Fruit fly (Drosophila melanogaster): Measurements from ENCODE around the gene BigH1.

The BigH1 gene

DNA sequence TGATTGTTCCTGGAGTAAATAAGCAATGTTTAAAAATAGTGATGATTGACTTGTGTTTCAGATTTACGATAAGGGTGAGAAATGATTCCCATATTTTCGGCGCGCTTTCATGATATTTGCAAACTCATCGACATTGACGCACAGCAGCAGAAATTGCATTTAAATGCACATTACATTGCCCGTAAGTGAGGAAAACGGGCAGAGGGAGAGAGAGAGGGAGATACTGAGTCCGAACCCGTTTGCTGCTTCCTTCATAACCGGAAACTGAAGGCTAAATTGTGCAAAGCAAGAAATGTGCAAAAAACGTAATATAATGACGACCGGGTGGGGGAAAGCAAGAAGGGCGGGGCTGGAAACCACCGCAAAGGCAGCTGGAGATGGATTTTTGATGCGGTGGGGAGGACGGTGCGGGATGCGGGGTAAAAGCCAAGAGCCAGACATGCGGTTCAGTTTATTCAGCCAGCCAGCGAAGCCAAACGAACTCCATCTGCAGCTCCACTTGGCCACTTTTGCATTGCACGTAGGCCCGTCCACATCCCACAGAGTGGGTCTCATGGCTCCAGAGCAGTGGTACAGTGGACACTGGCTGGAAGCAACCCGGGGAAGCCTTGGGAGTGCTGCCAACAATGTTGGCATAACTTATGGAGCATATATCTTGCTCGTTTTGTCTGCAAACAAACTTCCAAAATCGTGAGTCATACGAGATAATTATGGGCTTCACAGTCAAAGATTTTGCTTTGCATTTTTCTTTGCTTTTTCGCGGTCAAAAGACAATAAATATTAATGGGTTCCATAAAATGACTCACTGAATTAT lies 10.0 kb upstream of the BigH1 start (continued):
- TF ChIP-seq CG8319 (GFP tag; optimal IDR thresholded peaks at IDR 0.05) (no peak), eg (GFP tag; IDR thresholded peaks at IDR 0.05) (peak; percentile 60; the same call in 2 of the 3 replicates), Ets21C (GFP tag; optimal IDR thresholded peaks at IDR 0.05) (no peak), Sox102F (GFP tag; optimal IDR thresholded peaks at IDR 0.05) (no peak), vri (GFP tag; optimal IDR thresholded peaks at IDR 0.05) (peak; percentile 45), CG10669 (GFP tag; optimal IDR thresholded peaks at IDR 0.05) (peak; percentile 28), CG11762 (GFP tag; optimal IDR thresholded peaks at IDR 0.05; ENCODE audit: insufficient read depth) (no peak), achi (GFP tag; optimal IDR thresholded peaks at IDR 0.05) (no peak), spab (GFP tag; optimal IDR thresholded peaks at IDR 0.05) (peak; percentile 22), CG8119 (GFP tag; IDR thresholded peaks at IDR 0.05) (peak; percentile 35; the same call in 1 of the 3 replicates), dsx (GFP tag; optimal IDR thresholded peaks at IDR 0.05; ENCODE audit: poor library complexity, severe bottlenecking) (peak; percentile 60), CG15336 (GFP tag; IDR thresholded peaks at IDR 0.05) (0 out of 2 replicates have a peak, but pooled peaks have one; percentile 31), CG3919 (GFP tag; optimal IDR thresholded peaks at IDR 0.05) (peak; percentile 48), CG6276 (GFP tag; optimal IDR thresholded peaks at IDR 0.05) (peak; percentile 19), CG1621 (tag; optimal IDR thresholded peaks at IDR 0.05) (peak; percentile 39), Met (GFP tag; optimal IDR thresholded peaks at IDR 0.05) (no peak)

DNA sequence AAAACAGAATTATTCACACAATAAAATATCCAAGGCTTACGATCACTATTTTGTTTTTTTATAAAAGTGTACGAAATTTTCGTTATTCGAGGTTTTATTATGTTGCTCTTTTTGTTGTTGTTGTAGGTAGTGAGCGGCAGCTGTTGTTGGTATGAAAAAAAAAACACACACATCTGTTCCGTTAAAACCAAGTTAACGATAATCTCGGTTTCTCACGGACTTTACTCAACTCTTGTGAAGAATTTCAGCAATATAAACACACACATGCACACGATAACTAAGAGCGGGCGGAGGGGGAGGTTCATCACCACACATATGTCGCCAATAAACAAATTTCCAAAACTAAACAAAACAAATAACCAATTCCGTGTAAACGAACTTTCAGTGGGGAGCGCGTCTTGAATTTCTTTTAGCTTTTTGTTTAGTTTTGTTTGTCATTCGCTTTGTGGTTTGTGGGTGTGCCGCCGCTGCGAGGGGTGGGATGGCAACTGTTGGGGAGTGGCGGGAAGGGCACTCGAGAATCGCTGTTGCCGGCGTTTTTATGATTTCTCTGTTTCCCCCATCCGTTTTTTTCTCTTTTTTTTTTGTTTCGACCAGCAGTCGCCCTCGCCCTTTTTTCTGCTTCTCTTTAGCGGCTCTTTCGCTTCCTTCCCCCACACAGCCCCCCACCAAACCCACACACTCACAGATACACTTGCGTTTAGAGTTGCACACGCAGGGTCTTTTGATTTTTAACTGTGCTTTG lies 8.8 kb upstream of the BigH1 start:
- no peak for TF ChIP-seq CG34406 (GFP tag; optimal IDR thresholded peaks at IDR 0.05)
- peak; percentile 81 for TF ChIP-seq fkh (GFP tag; optimal IDR thresholded peaks at IDR 0.05)
- TF ChIP-seq CG6792 (GFP tag; optimal IDR thresholded peaks at IDR 0.05), result no peak
- TF ChIP-seq eg (GFP tag; IDR thresholded peaks at IDR 0.05), result 0 out of 3 replicates have a peak, but pooled peaks have one; percentile 16
- peak; percentile 13 for TF ChIP-seq CG6808 (GFP tag; optimal IDR thresholded peaks at IDR 0.05)
- TF ChIP-seq ss (GFP tag; optimal IDR thresholded peaks at IDR 0.05), result peak in 1 of 2 experiments; percentile 27
- TF ChIP-seq CG6163 (GFP tag; IDR thresholded peaks at IDR 0.05), result peak; percentile 55
- TF ChIP-seq CG15336 (GFP tag; IDR thresholded peaks at IDR 0.05), result no peak

DNA sequence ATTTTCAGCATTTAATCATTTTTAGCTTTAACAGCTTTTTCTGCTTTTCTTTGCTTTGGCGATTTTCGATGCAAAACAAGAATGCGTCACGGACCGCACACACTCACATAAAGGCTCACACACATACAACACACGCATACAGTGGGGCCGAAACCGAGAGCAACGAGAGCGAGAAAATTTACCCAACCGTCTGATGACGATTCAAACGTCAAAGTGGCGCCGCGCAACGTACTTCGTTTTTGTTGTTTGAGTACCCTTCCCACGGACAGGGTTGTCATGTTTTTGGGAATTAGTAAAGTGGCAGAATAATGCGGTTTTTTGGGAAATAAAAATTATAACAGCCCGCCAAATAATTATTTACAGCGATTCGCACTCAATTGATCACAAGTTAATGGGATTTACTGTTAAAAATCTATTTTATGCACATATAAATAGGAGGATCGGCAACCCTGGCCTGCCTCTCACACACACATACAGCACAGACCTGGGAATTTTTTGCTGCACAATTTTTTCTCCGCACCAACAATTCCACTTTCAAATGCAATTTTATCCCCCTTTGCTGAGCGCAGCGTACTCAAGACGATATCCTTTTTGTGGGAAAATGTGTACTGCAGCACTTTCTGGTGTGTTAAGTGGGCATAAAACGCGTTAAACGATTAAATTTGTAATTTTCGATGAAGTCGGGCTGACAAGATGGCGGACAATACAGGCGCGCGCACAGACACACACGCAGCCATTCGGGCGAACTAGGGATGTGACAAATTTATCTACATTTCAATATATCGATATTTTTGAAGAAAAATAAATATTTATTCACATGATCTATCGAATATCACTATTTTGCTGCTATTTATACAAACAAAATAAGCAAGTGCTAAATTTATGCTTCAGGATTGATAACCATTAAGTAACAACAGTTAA lies 8.0 kb upstream of the BigH1 start:
- peak; percentile 79 to 91 for TF ChIP-seq salr (GFP tag; optimal IDR thresholded peaks at IDR 0.05)
- TF ChIP-seq lz (GFP tag; optimal IDR thresholded peaks at IDR 0.05), result peak; percentile 94
- TF ChIP-seq Sox15 (GFP tag; optimal IDR thresholded peaks at IDR 0.05), result peak; percentile 86
- peak; percentile 98 for TF ChIP-seq Eip78C (GFP tag)
- peak; percentile 93 for TF ChIP-seq CG6808 (GFP tag; optimal IDR thresholded peaks at IDR 0.05)
- peak; percentile 92 for TF ChIP-seq CG32006 (GFP tag; optimal IDR thresholded peaks at IDR 0.05)
- TF ChIP-seq Gug (GFP tag; IDR thresholded peaks at IDR 0.05), result peak; percentile 93
- TF ChIP-seq cyc (GFP tag; optimal IDR thresholded peaks at IDR 0.05), result peak; percentile 92
- TF ChIP-seq fd59A (GFP tag; optimal IDR thresholded peaks at IDR 0.05), result peak; percentile 90
- TF ChIP-seq Sox14 (GFP tag; optimal IDR thresholded peaks at IDR 0.05), result peak; percentile 95
- TF ChIP-seq CG8119 (GFP tag; IDR thresholded peaks at IDR 0.05), result peak; percentile 91
- peak; percentile 94 for TF ChIP-seq Eip75B (GFP tag; optimal IDR thresholded peaks at IDR 0.05)
- TF ChIP-seq Hr39 (GFP tag; optimal IDR thresholded peaks at IDR 0.05), result peak; percentile 94
- peak; percentile 83 for TF ChIP-seq Eip93F (GFP tag; optimal IDR thresholded peaks at IDR 0.05)
- peak; percentile 93 for TF ChIP-seq CG8632 (GFP tag; optimal IDR thresholded peaks at IDR 0.05)
- peak; percentile 79 for TF ChIP-seq Lpt (GFP tag; optimal IDR thresholded peaks at IDR 0.05)
- peak; percentile 92 for TF ChIP-seq CG10669 (GFP tag; optimal IDR thresholded peaks at IDR 0.05)
- TF ChIP-seq CG9139 (GFP tag; optimal IDR thresholded peaks at IDR 0.05), result peak; percentile 82
- TF ChIP-seq vri (GFP tag; optimal IDR thresholded peaks at IDR 0.05), result peak; percentile 95
- TF ChIP-seq Met (GFP tag; optimal IDR thresholded peaks at IDR 0.05), result peak; percentile 95
- peak; percentile 93 for TF ChIP-seq acj6 (GFP tag; optimal IDR thresholded peaks at IDR 0.05)
- peak; percentile 66 for TF ChIP-seq fkh (GFP tag; optimal IDR thresholded peaks at IDR 0.05)
- peak; percentile 88 for TF ChIP-seq CG11902 (GFP tag; optimal IDR thresholded peaks at IDR 0.05)
- peak; percentile 92 for TF ChIP-seq CG3032 (tag; optimal IDR thresholded peaks at IDR 0.05)
- TF ChIP-seq CG31627 (GFP tag; optimal IDR thresholded peaks at IDR 0.05), result peak; percentile 95
- TF ChIP-seq Smox (GFP tag; optimal IDR thresholded peaks at IDR 0.05), result peak; percentile 92

All from whole organism, prepupa.